Worm (Caenorhabditis elegans) whole organism, young adult: Measurements from ENCODE around the gene hst-2.

Experiments
- B0019.2 ChIP-seq: fragments of 200-800 bp; sonication (Bioruptor generic); conservative IDR thresholded peaks from 2 replicates; pipeline ENCODE4 v1.3.6; 2022; ENCODE audit warnings: missing genetic modification reagents, missing genetic modification characterization, missing compliant biosample characterization
- B0336.3 ChIP-seq: fragments of 200-800 bp; sonication (Bioruptor generic); IDR thresholded peaks from 2 replicates; pipeline ENCODE4 v1.3.6; 2022; ENCODE audit warnings: missing genetic modification characterization, missing compliant biosample characterization
- C06A6.2 ChIP-seq: fragments of 200-800 bp; sonication (Bioruptor generic); conservative IDR thresholded peaks from 2 replicates; pipeline ENCODE4 v1.3.6; 2022; ENCODE audit warnings: missing genetic modification characterization, missing compliant biosample characterization
- C17E4.6 ChIP-seq: fragments of 200-800 bp; sonication (Bioruptor generic); IDR thresholded peaks from 2 replicates; pipeline ENCODE4 v1.3.6; 2022; ENCODE audit warnings: missing genetic modification reagents, missing genetic modification characterization, missing compliant biosample characterization
- F10E7.11 ChIP-seq: sonication (generic microtip); optimal IDR thresholded peaks from 2 replicates; lab custom pipeline; 2017; ENCODE audit warnings: mild to moderate bottlenecking, missing genetic modification characterization, moderate library complexity, missing compliant biosample characterization
- F23B12.7 ChIP-seq: sonication (generic microtip); optimal IDR thresholded peaks from 2 replicates; lab custom pipeline; 2017; ENCODE audit warnings: missing genetic modification characterization, mild to moderate bottlenecking, missing compliant biosample characterization, antibody characterized with exemption, moderate library complexity; ENCODE audit not compliant: insufficient read depth
- F57A8.1 ChIP-seq: fragments of 200-800 bp; sonication (Bioruptor generic); optimal IDR thresholded peaks from 2 replicates; lab custom pipeline; 2018; ENCODE audit warnings: mild to moderate bottlenecking, missing genetic modification characterization, moderate library complexity, missing compliant biosample characterization
- F57C9.4 ChIP-seq: sonication (generic microtip); optimal IDR thresholded peaks from 2 replicates; lab custom pipeline; 2017; ENCODE audit warnings: mild to moderate bottlenecking, missing genetic modification characterization, missing compliant biosample characterization
- K12H6.12 ChIP-seq: fragments of 200-800 bp; sonication (Bioruptor generic); optimal IDR thresholded peaks from 2 replicates; lab custom pipeline; 2018; ENCODE audit warnings: mild to moderate bottlenecking, missing genetic modification characterization, missing compliant biosample characterization
- T07F8.4 ChIP-seq: sonication (generic microtip); optimal IDR thresholded peaks from 2 replicates; lab custom pipeline; 2016; ENCODE audit warnings: mild to moderate bottlenecking, missing genetic modification characterization, moderate library complexity, missing compliant biosample characterization
- Y53F4B.3 ChIP-seq: fragments of 200-800 bp; sonication (Bioruptor generic); IDR thresholded peaks from 2 replicates; pipeline ENCODE4 v1.3.6; 2022; ENCODE audit warnings: missing genetic modification reagents, missing genetic modification characterization, missing compliant biosample characterization
- aptf-3 ChIP-seq: fragments of 200-800 bp; sonication (Bioruptor generic); IDR thresholded peaks from 2 replicates; pipeline ENCODE4 v1.3.6; 2022; ENCODE audit warnings: missing genetic modification characterization, missing compliant biosample characterization
- atf-7 ChIP-seq: sonication (generic microtip); optimal IDR thresholded peaks from 2 replicates; lab custom pipeline; 2017; ENCODE audit warnings: mild to moderate bottlenecking, missing genetic modification characterization, missing compliant biosample characterization
- attf-5 ChIP-seq: fragments of 200-800 bp; sonication (Bioruptor generic); optimal IDR thresholded peaks from 2 replicates; lab custom pipeline; 2018; ENCODE audit warnings: mild to moderate bottlenecking, missing genetic modification characterization, missing compliant biosample characterization
- ceh-27 ChIP-seq: fragments of 200-800 bp; sonication (Bioruptor generic); optimal IDR thresholded peaks from 2 replicates; lab custom pipeline; 2018; ENCODE audit warnings: mild to moderate bottlenecking, missing genetic modification characterization, moderate library complexity, missing compliant biosample characterization
- dox-1 ChIP-seq: fragments of 200-800 bp; sonication (Bioruptor generic); IDR thresholded peaks from 2 replicates; pipeline ENCODE4 v1.3.6; 2022; ENCODE audit warnings: missing genetic modification reagents, missing genetic modification characterization, missing compliant biosample characterization
- efl-1 ChIP-seq: fragments of 150-350 bp; optimal IDR thresholded peaks from 2 replicates; lab custom pipeline; 2014; ENCODE audit warnings: missing biosample characterization, missing genetic modification reagents, missing genetic modification characterization
- egl-44 ChIP-seq: fragments of 200-800 bp; sonication (Bioruptor generic); IDR thresholded peaks from 2 replicates; pipeline ENCODE4 v1.3.6; 2022; ENCODE audit warnings: missing genetic modification reagents, missing genetic modification characterization, missing compliant biosample characterization
- ekl-4 ChIP-seq: fragments of 200-800 bp; sonication (Bioruptor generic); IDR thresholded peaks from 2 replicates; pipeline ENCODE4 v1.3.6; 2022; ENCODE audit warnings: missing genetic modification reagents, missing genetic modification characterization, missing compliant biosample characterization
- gei-17 ChIP-seq: fragments of 200-800 bp; sonication (Bioruptor generic); optimal IDR thresholded peaks from 2 replicates; lab custom pipeline; 2018; ENCODE audit warnings: mild to moderate bottlenecking, missing genetic modification characterization, missing compliant biosample characterization
- hlh-12 ChIP-seq: sonication (generic microtip); optimal IDR thresholded peaks from 2 replicates; lab custom pipeline; 2016; ENCODE audit warnings: missing genetic modification characterization, missing compliant biosample characterization
- hmg-1.2 ChIP-seq: fragments of 200-800 bp; sonication (Bioruptor generic); IDR thresholded peaks from 2 replicates; pipeline ENCODE4 v1.3.6; 2022; ENCODE audit warnings: missing genetic modification reagents, missing genetic modification characterization, missing compliant biosample characterization
- hmg-20 ChIP-seq: fragments of 200-800 bp; sonication (Bioruptor generic); IDR thresholded peaks from 2 replicates; pipeline ENCODE4 v1.3.6; 2022; ENCODE audit warnings: missing genetic modification reagents, missing genetic modification characterization, missing compliant biosample characterization
- hsf-1 ChIP-seq: fragments of 200-800 bp; sonication (Bioruptor generic); IDR thresholded peaks from 2 replicates; pipeline ENCODE4 v1.3.6; 2022; ENCODE audit warnings: missing genetic modification reagents, missing genetic modification characterization, missing compliant biosample characterization
- lin-26 ChIP-seq: fragments of 200-800 bp; sonication (Bioruptor generic); IDR thresholded peaks from 2 replicates; pipeline ENCODE4 v1.3.6; 2022; ENCODE audit warnings: missing genetic modification reagents, missing genetic modification characterization, missing compliant biosample characterization
- lin-40 ChIP-seq: sonication (generic microtip); optimal IDR thresholded peaks from 2 replicates; lab custom pipeline; 2016; ENCODE audit warnings: missing genetic modification characterization, mild to moderate bottlenecking, missing compliant biosample characterization, missing genotype, missing genetic modification reagents
- lin-54 ChIP-seq: fragments of 200-800 bp; sonication (Bioruptor generic); optimal IDR thresholded peaks from 2 replicates; lab custom pipeline; 2018; ENCODE audit warnings: mild to moderate bottlenecking, missing genetic modification characterization, missing compliant biosample characterization
- lsy-27 ChIP-seq: sonication (generic microtip); optimal IDR thresholded peaks from 2 replicates; lab custom pipeline; 2017; ENCODE audit warnings: missing genetic modification characterization, mild to moderate bottlenecking, missing compliant biosample characterization, antibody characterized with exemption, missing genotype, borderline replicate concordance; ENCODE audit not compliant: insufficient read depth
- madf-6 ChIP-seq: fragments of 200-800 bp; sonication (Bioruptor generic); IDR thresholded peaks from 2 replicates; pipeline ENCODE4 v1.3.6; 2022; ENCODE audit warnings: missing genetic modification reagents, missing genetic modification characterization, missing compliant biosample characterization
- mxl-1 ChIP-seq: sonication (generic microtip); optimal IDR thresholded peaks from 2 replicates; lab custom pipeline; 2016; ENCODE audit warnings: missing genetic modification characterization, missing compliant biosample characterization
- nfya-1 ChIP-seq: sonication (generic microtip); optimal IDR thresholded peaks from 2 replicates; lab custom pipeline; 2017; ENCODE audit warnings: antibody characterized with exemption, missing compliant biosample characterization, missing genetic modification characterization, borderline replicate concordance; ENCODE audit not compliant: insufficient read depth
- nfyb-1 ChIP-seq: fragments of 200-800 bp; sonication (Bioruptor generic); IDR thresholded peaks from 2 replicates; pipeline ENCODE4 v1.3.6; 2022; ENCODE audit warnings: missing genetic modification reagents, missing genetic modification characterization, missing compliant biosample characterization
- nhr-80 ChIP-seq: sonication (generic microtip); optimal IDR thresholded peaks from 2 replicates; lab custom pipeline; 2016; ENCODE audit warnings: missing genetic modification characterization, missing compliant biosample characterization
- snpc-1.3 ChIP-seq: sonication (generic microtip); optimal IDR thresholded peaks from 2 replicates; lab custom pipeline; 2017; ENCODE audit warnings: missing genetic modification characterization, mild to moderate bottlenecking, missing compliant biosample characterization, antibody characterized with exemption, moderate library complexity, missing genotype, missing genetic modification reagents; ENCODE audit not compliant: insufficient read depth
- snpc-4 ChIP-seq, 5 experiments: fragments of 150-350 bp in 1 of 5; sonication (generic microtip) in 4 of 5; optimal IDR thresholded peaks; 2 replicates each; lab custom pipeline; 2014 to 2018; ENCODE audit warnings: missing genetic modification characterization in 5 of 5, missing biosample characterization in 3 of 5, antibody characterized with exemption in 2 of 5, mild to moderate bottlenecking in 2 of 5, missing compliant biosample characterization in 2 of 5, missing genotype in 2 of 5, moderate library complexity in 2 of 5, missing genetic modification reagents in 1 of 5
- zfh-2 ChIP-seq: fragments of 200-800 bp; sonication (Bioruptor generic); conservative IDR thresholded peaks from 2 replicates; pipeline ENCODE4 v1.3.6; 2022; ENCODE audit warnings: missing genetic modification reagents, missing genetic modification characterization, missing compliant biosample characterization
- zim-3 ChIP-seq: sonication (generic microtip); optimal IDR thresholded peaks from 2 replicates; lab custom pipeline; 2017; ENCODE audit warnings: mild to moderate bottlenecking, missing genetic modification characterization, moderate library complexity, missing compliant biosample characterization
- ztf-28 ChIP-seq: fragments of 200-800 bp; sonication (Bioruptor generic); IDR thresholded peaks from 2 replicates; pipeline ENCODE4 v1.3.6; 2022; ENCODE audit warnings: missing genetic modification reagents, missing genetic modification characterization, missing compliant biosample characterization

Gene hst-2

ce11 chrX:11240585-11241115, 33.7 kb upstream of the hst-2 start, which contains the start of gene C34F6.10:
TSS of gene C34F6.10 (minus strand) at chrX:11240635.
- TF ChIP-seq atf-7 (tag; lab: Kevin White, UChicago) (peak; percentile 16), ztf-28 (GFP tag; lab: Robert Waterston, UW) (no peak), snpc-1.3 (tag; lab: Kevin White, UChicago) (no peak), ceh-27 (GFP tag; lab: Kevin White, UChicago) (peak; percentile 29)
- TF ChIP-seq, all 124 proteins: peak for 2

DNA sequence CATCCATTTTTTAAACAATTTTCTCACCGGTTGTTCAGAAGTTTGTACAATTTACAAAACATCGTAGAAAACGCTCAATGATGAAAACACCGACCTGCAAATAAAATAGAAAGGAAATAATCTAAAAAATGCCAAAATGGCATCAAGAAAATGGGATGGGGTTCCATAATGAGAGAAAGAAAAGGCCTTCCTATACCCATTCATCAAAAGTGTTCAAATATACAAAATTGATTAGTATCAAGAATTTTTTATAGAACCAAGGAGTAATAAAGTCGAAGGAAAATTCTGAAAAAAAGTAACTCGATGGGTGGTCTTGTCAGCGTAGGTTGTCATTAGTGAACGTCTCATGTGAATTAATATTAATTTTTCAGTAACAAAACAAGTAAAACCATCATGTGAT, 19.6 kb upstream of the hst-2 start, which contains the start of gene C34F6.12:
Gene C34F6.12, minus strand, starts transcription at position 101 of the 400 bp plus-strand sequence.
- no peak for TF ChIP-seq K12H6.12 (tag; lab: Kevin White, UChicago)
- TF ChIP-seq zim-3 (tag; lab: Kevin White, UChicago) = no peak
- TF ChIP-seq attf-5 (GFP tag; lab: Kevin White, UChicago) = no peak
- TF ChIP-seq lsy-27 (tag; lab: Kevin White, UChicago) = no peak
- TF ChIP-seq nhr-80 (tag; lab: Kevin White, UChicago) = no peak
- TF ChIP-seq F23B12.7 (tag; lab: Kevin White, UChicago) = no peak
- TF ChIP-seq lin-26 (GFP tag; lab: Robert Waterston, UW) = no peak
- no peak for TF ChIP-seq dox-1 (GFP tag; lab: Robert Waterston, UW)
- TF ChIP-seq efl-1 (GFP tag; lab: Kevin White, UChicago) = no peak
- TF ChIP-seq aptf-3 (GFP tag; lab: Robert Waterston, UW) = no peak
- TF ChIP-seq B0336.3 (GFP tag; lab: Robert Waterston, UW) = no peak
- TF ChIP-seq C06A6.2 = no peak
- no peak for TF ChIP-seq hsf-1 (GFP tag; lab: Robert Waterston, UW)
- no peak for TF ChIP-seq F57A8.1 (GFP tag; lab: Kevin White, UChicago)

ce11 chrX:11222597-11223218, 15.8 kb upstream of the hst-2 start, which contains the start of gene C34F6.9:
TSS of gene C34F6.9 (minus strand) at chrX:11222647.
- TF ChIP-seq attf-5 (GFP tag; lab: Kevin White, UChicago) = no peak

DNA sequence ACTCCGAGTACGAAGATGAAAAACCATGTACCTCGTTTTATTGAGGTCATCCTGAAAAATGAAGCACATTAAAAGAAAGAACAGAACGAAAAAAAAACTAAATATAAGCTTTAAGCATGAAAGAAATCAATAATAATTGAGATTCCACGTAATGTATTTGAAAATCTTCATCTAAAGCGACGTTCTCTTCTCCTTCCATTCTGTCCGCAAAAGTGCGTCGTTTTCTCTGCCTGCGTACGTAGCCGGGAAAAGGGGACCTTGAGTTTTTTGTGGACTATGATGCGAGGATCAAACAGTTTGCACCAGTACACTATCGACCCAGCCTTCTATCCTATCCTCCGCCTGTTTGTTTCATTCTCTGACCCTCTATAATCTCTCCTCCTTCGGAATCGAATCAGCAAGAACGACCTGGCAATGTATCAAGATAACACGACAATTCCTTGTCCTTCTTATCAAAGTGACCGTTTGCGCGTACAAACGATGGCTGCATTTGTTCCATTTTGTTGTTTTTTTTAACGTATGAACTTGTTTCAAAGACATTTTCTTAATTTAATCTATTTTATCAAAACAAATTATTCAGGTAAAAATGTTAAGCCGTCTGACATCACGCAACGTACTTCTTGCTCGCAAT, 8.6 kb upstream of the hst-2 start, which contains the start of the genes C34F6.7 and idh-2:
Gene C34F6.7, minus strand, starts transcription at position 51 of the 631 bp plus-strand sequence.
Gene idh-2, plus strand, starts transcription at position 581 of the 631 bp plus-strand sequence.
- TF ChIP-seq egl-44 (GFP tag; lab: Robert Waterston, UW) = no peak
- TF ChIP-seq hlh-12 = no peak
- TF ChIP-seq snpc-4 (GFP tag; optimal IDR thresholded peaks at IDR 0.05; lab: Kevin White, UChicago) = no peak
- no peak for TF ChIP-seq snpc-4 (tag; optimal IDR thresholded peaks at IDR 0.05; lab: Kevin White, UChicago)
- no peak for TF ChIP-seq zfh-2 (GFP tag; lab: Robert Waterston, UW)
- TF ChIP-seq Y53F4B.3 (GFP tag; lab: Robert Waterston, UW) = no peak
- TF ChIP-seq lin-40 = peak; percentile 6
- TF ChIP-seq hmg-20 (GFP tag; lab: Robert Waterston, UW) = no peak
- TF ChIP-seq B0336.3 (GFP tag; lab: Robert Waterston, UW) = no peak
- no peak for TF ChIP-seq atf-7 (tag; lab: Kevin White, UChicago)
- no peak for TF ChIP-seq mxl-1 (tag; lab: Kevin White, UChicago)
- TF ChIP-seq nfyb-1 (GFP tag; lab: Robert Waterston, UW) = 0 out of 2 replicates have a peak, but pooled peaks have one; percentile 22
- TF ChIP-seq C17E4.6 (GFP tag; lab: Robert Waterston, UW) = no peak
- TF ChIP-seq F57C9.4 (tag; lab: Kevin White, UChicago) = no peak
- no peak for TF ChIP-seq F23B12.7 (tag; lab: Kevin White, UChicago)
- peak; percentile 11; the same call in 1 of the 2 replicates for TF ChIP-seq hmg-1.2
- TF ChIP-seq lin-54 (GFP tag; lab: Kevin White, UChicago) = no peak
- TF ChIP-seq ekl-4 (GFP tag; lab: Robert Waterston, UW) = no peak
- no peak for TF ChIP-seq hsf-1 (GFP tag; lab: Robert Waterston, UW)
- peak; percentile 38; the same call in 1 of the 2 replicates for TF ChIP-seq dox-1 (GFP tag; lab: Robert Waterston, UW)
- TF ChIP-seq ztf-28 (GFP tag; lab: Robert Waterston, UW) = no peak
- no peak for TF ChIP-seq T07F8.4 (tag; lab: Kevin White, UChicago)
- TF ChIP-seq F10E7.11 = no peak
- TF ChIP-seq gei-17 (GFP tag; lab: Kevin White, UChicago) = no peak
- TF ChIP-seq B0019.2 (GFP tag; lab: Robert Waterston, UW) = no peak
- peak; percentile 52 for TF ChIP-seq nhr-80 (tag; lab: Kevin White, UChicago)
- TF ChIP-seq nfya-1 (tag; lab: Kevin White, UChicago) = no peak
- TF ChIP-seq madf-6 = no peak
